Worm (Caenorhabditis elegans): ENCODE measurements around the gene hif-1.
"Not testable (repeated sequence)": the region's sequence is repeated elsewhere in the genome, so short reads cannot be mapped to it uniquely, and the experiment has no call there.

- TF ChIP-seq ceh-9, skn-1 (tag; optimal IDR thresholded peaks at IDR 0.05): not testable (repeated sequence)
Measured at ce11 chrV:20803464-20803863, 23.3 kb downstream of the hif-1 start.

Data from whole organism, L3 larva.